Worm (Caenorhabditis elegans) whole organism, young adult: ENCODE data around the gene let-711.

Experiments
- F37B4.10 ChIP-seq: fragments of 200-800 bp; sonication (Bioruptor generic); IDR thresholded peaks from 2 replicates; pipeline ENCODE4 v1.3.6; 2022; ENCODE audit warnings: missing genetic modification characterization, missing compliant biosample characterization
- Y67H2A.10 ChIP-seq: fragments of 200-800 bp; sonication (Bioruptor generic); conservative IDR thresholded peaks from 2 replicates; pipeline ENCODE4 v1.3.6; 2022; ENCODE audit warnings: missing genetic modification reagents, missing genetic modification characterization, missing compliant biosample characterization
- ZK185.1 ChIP-seq: sonication (generic microtip); optimal IDR thresholded peaks from 2 replicates; lab custom pipeline; 2016; ENCODE audit warnings: mild to moderate bottlenecking, missing genetic modification characterization, missing compliant biosample characterization; ENCODE audit not compliant: poor library complexity, severe bottlenecking
- ama-1 ChIP-seq, 3 experiments: fragments of 150-350 bp in 1 of 3; sonication (generic microtip) in 2 of 3; optimal IDR thresholded peaks; 2 replicates each; lab custom pipeline; 2014 to 2018; ENCODE audit warnings: missing biosample characterization in 2 of 3, missing genetic modification characterization in 2 of 3, missing genetic modification reagents in 2 of 3
- attf-6 ChIP-seq: fragments of 200-800 bp; sonication (Bioruptor generic); IDR thresholded peaks from 2 replicates; pipeline ENCODE4 v1.3.6; 2022; ENCODE audit warnings: missing genetic modification reagents, missing genetic modification characterization, missing compliant biosample characterization
- bed-2 ChIP-seq: fragments of 200-800 bp; sonication (Bioruptor generic); IDR thresholded peaks from 2 replicates; pipeline ENCODE4 v1.3.6; 2022; ENCODE audit warnings: missing genetic modification reagents, missing genetic modification characterization, missing compliant biosample characterization
- hlh-12 ChIP-seq: sonication (generic microtip); optimal IDR thresholded peaks from 2 replicates; lab custom pipeline; 2016; ENCODE audit warnings: missing genetic modification characterization, missing compliant biosample characterization
- let-607 ChIP-seq, 2 experiments: fragments of 200-800 bp in 1 of 2; sonication (Bioruptor generic) in 1 of 2; sonication (generic microtip) in 1 of 2; optimal IDR thresholded peaks; 2 replicates each; lab custom pipeline; 2016 to 2018; ENCODE audit warnings: mild to moderate bottlenecking in 2 of 2, missing compliant biosample characterization in 2 of 2, missing genetic modification characterization in 2 of 2, moderate library complexity in 2 of 2, missing genotype in 1 of 2
- lin-40 ChIP-seq: sonication (generic microtip); optimal IDR thresholded peaks from 2 replicates; lab custom pipeline; 2016; ENCODE audit warnings: missing genetic modification characterization, mild to moderate bottlenecking, missing compliant biosample characterization, missing genotype, missing genetic modification reagents
- madf-6 ChIP-seq: fragments of 200-800 bp; sonication (Bioruptor generic); IDR thresholded peaks from 2 replicates; pipeline ENCODE4 v1.3.6; 2022; ENCODE audit warnings: missing genetic modification reagents, missing genetic modification characterization, missing compliant biosample characterization
- nfya-1 ChIP-seq: sonication (generic microtip); optimal IDR thresholded peaks from 2 replicates; lab custom pipeline; 2017; ENCODE audit warnings: antibody characterized with exemption, missing compliant biosample characterization, missing genetic modification characterization, borderline replicate concordance; ENCODE audit not compliant: insufficient read depth
- snpc-4 ChIP-seq, 5 experiments: fragments of 150-350 bp in 1 of 5; sonication (generic microtip) in 4 of 5; optimal IDR thresholded peaks; 2 replicates each; lab custom pipeline; 2014 to 2018; ENCODE audit warnings: missing genetic modification characterization in 5 of 5, missing biosample characterization in 3 of 5, antibody characterized with exemption in 2 of 5, mild to moderate bottlenecking in 2 of 5, missing compliant biosample characterization in 2 of 5, missing genotype in 2 of 5, moderate library complexity in 2 of 5, missing genetic modification reagents in 1 of 5
- tbx-9 ChIP-seq: sonication (generic microtip); optimal IDR thresholded peaks from 2 replicates; lab custom pipeline; 2016; ENCODE audit warnings: borderline replicate concordance, missing genetic modification characterization, inconsistent platforms, missing compliant biosample characterization
- ztf-25 ChIP-seq: fragments of 200-800 bp; sonication (Bioruptor generic); IDR thresholded peaks from 2 replicates; pipeline ENCODE4 v1.3.6; 2022; ENCODE audit warnings: missing genetic modification reagents, missing genetic modification characterization, missing compliant biosample characterization

- TF ChIP-seq madf-6 (GFP tag; lab: Robert Waterston, UW), result peak; percentile 91
- TF ChIP-seq ztf-25 (GFP tag; lab: Robert Waterston, UW), result no peak
- peak; percentile 92 for TF ChIP-seq ZK185.1
- TF ChIP-seq Y67H2A.10 (GFP tag; lab: Robert Waterston, UW), result peak; percentile 74; the same call in 1 of the 2 replicates
- no peak for TF ChIP-seq nfya-1
- TF ChIP-seq hlh-12 (tag; lab: Kevin White, UChicago), result no peak
- no peak for TF ChIP-seq bed-2 (GFP tag; lab: Robert Waterston, UW)
- no peak for TF ChIP-seq attf-6 (GFP tag; lab: Robert Waterston, UW)
- TF ChIP-seq snpc-4 (GFP tag; optimal IDR thresholded peaks at IDR 0.05; lab: Kevin White, UChicago), result peak; percentile 9
- TF ChIP-seq snpc-4 (tag; optimal IDR thresholded peaks at IDR 0.05; lab: Kevin White, UChicago), result peak; percentile 73 to 87 (median 80)
- TF ChIP-seq lin-40 (tag; lab: Kevin White, UChicago), result peak; percentile 89
- peak; percentile 61 for TF ChIP-seq ama-1 (optimal IDR thresholded peaks at IDR 0.05; lab: Kevin White, UChicago)
- TF ChIP-seq ama-1 (GFP tag; optimal IDR thresholded peaks at IDR 0.05; lab: Kevin White, UChicago), result no peak
- no peak for TF ChIP-seq F37B4.10 (GFP tag; lab: Robert Waterston, UW)
- peak; percentile 66 to 84 for TF ChIP-seq let-607 (tag; optimal IDR thresholded peaks at IDR 0.05; lab: Kevin White, UChicago)
- TF ChIP-seq tbx-9 (tag; lab: Kevin White, UChicago), result no peak
Observed at ce11 chrIII:6971662-6972284, 25.3 kb downstream of the let-711 start, which contains the start of the genes eef-1A.1 and rfc-4.
